Worm (Caenorhabditis elegans) whole organism, young adult: ENCODE data around the gene enu-3.2.

Source experiments
- F22D6.2 ChIP-seq: sonication (generic microtip); optimal IDR thresholded peaks from 2 replicates; lab custom pipeline; 2016; ENCODE audit warnings: mild to moderate bottlenecking, missing genetic modification characterization, missing compliant biosample characterization
- F55B11.4 ChIP-seq: sonication (generic microtip); optimal IDR thresholded peaks from 2 replicates; lab custom pipeline; 2016; ENCODE audit warnings: missing compliant biosample characterization, missing genetic modification characterization, borderline replicate concordance; ENCODE audit not compliant: insufficient read depth
- akir-1 ChIP-seq: fragments of 200-800 bp; sonication (Bioruptor generic); optimal IDR thresholded peaks from 2 replicates; lab custom pipeline; 2018; ENCODE audit warnings: mild to moderate bottlenecking, missing genetic modification characterization, moderate library complexity, missing compliant biosample characterization
- aptf-2 ChIP-seq: fragments of 200-800 bp; sonication (Bioruptor generic); conservative IDR thresholded peaks from 2 replicates; pipeline ENCODE4 v1.3.6; 2022; ENCODE audit warnings: missing genetic modification reagents, missing genetic modification characterization, missing compliant biosample characterization
- ceh-58 ChIP-seq: fragments of 200-800 bp; sonication (Bioruptor generic); IDR thresholded peaks from 2 replicates; pipeline ENCODE4 v1.3.6; 2022; ENCODE audit warnings: missing genetic modification characterization, missing compliant biosample characterization
- lsy-27 ChIP-seq: sonication (generic microtip); optimal IDR thresholded peaks from 2 replicates; lab custom pipeline; 2017; ENCODE audit warnings: missing genetic modification characterization, mild to moderate bottlenecking, missing compliant biosample characterization, antibody characterized with exemption, missing genotype, borderline replicate concordance; ENCODE audit not compliant: insufficient read depth
- madf-8 ChIP-seq: fragments of 200-800 bp; sonication (Bioruptor generic); conservative IDR thresholded peaks from 2 replicates; pipeline ENCODE4 v1.3.6; 2022; ENCODE audit warnings: missing genetic modification reagents, missing genetic modification characterization, missing compliant biosample characterization
- nhr-120 ChIP-seq: fragments of 200-800 bp; sonication (Bioruptor generic); IDR thresholded peaks from 2 replicates; pipeline ENCODE4 v1.3.6; 2022; ENCODE audit warnings: missing genetic modification characterization, missing compliant biosample characterization
- rec-8 ChIP-seq, 2 experiments: sonication (generic microtip); optimal IDR thresholded peaks; 2 replicates each; lab custom pipeline; 2016; ENCODE audit warnings: mild to moderate bottlenecking in 2 of 2, missing genetic modification characterization in 2 of 2, missing genetic modification reagents in 2 of 2, missing genotype in 2 of 2, missing biosample characterization in 1 of 2, missing compliant biosample characterization in 1 of 2, moderate library complexity in 1 of 2
- snpc-4 ChIP-seq, 5 experiments: fragments of 150-350 bp in 1 of 5; sonication (generic microtip) in 4 of 5; optimal IDR thresholded peaks; 2 replicates each; lab custom pipeline; 2014 to 2018; ENCODE audit warnings: missing genetic modification characterization in 5 of 5, missing biosample characterization in 3 of 5, antibody characterized with exemption in 2 of 5, mild to moderate bottlenecking in 2 of 5, missing compliant biosample characterization in 2 of 5, missing genotype in 2 of 5, moderate library complexity in 2 of 5, missing genetic modification reagents in 1 of 5
- zim-3 ChIP-seq: sonication (generic microtip); optimal IDR thresholded peaks from 2 replicates; lab custom pipeline; 2017; ENCODE audit warnings: mild to moderate bottlenecking, missing genetic modification characterization, moderate library complexity, missing compliant biosample characterization
- ztf-3 ChIP-seq: fragments of 200-800 bp; sonication (Bioruptor generic); optimal IDR thresholded peaks from 2 replicates; lab custom pipeline; 2018; ENCODE audit warnings: mild to moderate bottlenecking, missing genetic modification characterization, missing compliant biosample characterization

DNA sequence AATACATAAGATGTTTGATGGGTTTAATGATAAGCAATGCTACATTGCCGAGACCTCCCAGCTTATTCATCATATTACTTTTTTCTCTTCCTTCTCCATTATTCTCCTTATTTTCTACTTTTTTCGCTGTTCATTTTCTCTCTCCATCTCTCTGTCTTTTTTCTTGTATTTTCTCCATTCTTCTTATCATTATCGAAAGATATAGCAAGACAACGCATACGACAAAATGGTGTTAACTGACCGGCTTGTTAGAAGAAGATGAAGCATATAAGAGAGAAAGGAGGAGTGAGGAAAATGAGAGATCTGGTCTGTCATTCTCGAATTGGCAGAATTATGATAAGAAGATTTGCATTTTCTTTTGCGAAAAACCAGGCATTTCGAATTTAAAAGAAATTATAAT is 18.2 kb downstream of the enu-3.2 start:
- TF ChIP-seq F55B11.4 (no peak), lsy-27 (tag; lab: Kevin White, UChicago) (no peak), snpc-4 (GFP tag; optimal IDR thresholded peaks at IDR 0.05; lab: Kevin White, UChicago) (no peak), snpc-4 (tag; optimal IDR thresholded peaks at IDR 0.05; lab: Kevin White, UChicago) (no peak), nhr-120 (no peak), ztf-3 (GFP tag; lab: Kevin White, UChicago) (no peak), F22D6.2 (tag; lab: Kevin White, UChicago) (no peak), rec-8 (tag; optimal IDR thresholded peaks at IDR 0.05; lab: Kevin White, UChicago) (no peak), madf-8 (GFP tag; lab: Robert Waterston, UW) (no peak), ceh-58 (no peak), akir-1 (GFP tag; lab: Kevin White, UChicago) (no peak), aptf-2 (GFP tag; lab: Robert Waterston, UW) (no peak), zim-3 (no peak)
